Worm (Caenorhabditis elegans) whole organism, young adult: ENCODE results near the gene B0410.3.

ENCODE experiments used
- B0019.2 ChIP-seq: fragments of 200-800 bp; sonication (Bioruptor generic); conservative IDR thresholded peaks from 2 replicates; pipeline ENCODE4 v1.3.6; 2022; ENCODE audit warnings: missing genetic modification reagents, missing genetic modification characterization, missing compliant biosample characterization
- B0336.3 ChIP-seq: fragments of 200-800 bp; sonication (Bioruptor generic); IDR thresholded peaks from 2 replicates; pipeline ENCODE4 v1.3.6; 2022; ENCODE audit warnings: missing genetic modification characterization, missing compliant biosample characterization
- C17E4.6 ChIP-seq: fragments of 200-800 bp; sonication (Bioruptor generic); IDR thresholded peaks from 2 replicates; pipeline ENCODE4 v1.3.6; 2022; ENCODE audit warnings: missing genetic modification reagents, missing genetic modification characterization, missing compliant biosample characterization
- F10E7.11 ChIP-seq: sonication (generic microtip); optimal IDR thresholded peaks from 2 replicates; lab custom pipeline; 2017; ENCODE audit warnings: mild to moderate bottlenecking, missing genetic modification characterization, moderate library complexity, missing compliant biosample characterization
- F23B12.7 ChIP-seq: sonication (generic microtip); optimal IDR thresholded peaks from 2 replicates; lab custom pipeline; 2017; ENCODE audit warnings: missing genetic modification characterization, mild to moderate bottlenecking, missing compliant biosample characterization, antibody characterized with exemption, moderate library complexity; ENCODE audit not compliant: insufficient read depth
- F37B4.10 ChIP-seq: fragments of 200-800 bp; sonication (Bioruptor generic); IDR thresholded peaks from 2 replicates; pipeline ENCODE4 v1.3.6; 2022; ENCODE audit warnings: missing genetic modification characterization, missing compliant biosample characterization
- F39B2.1 ChIP-seq: fragments of 200-800 bp; sonication (Bioruptor generic); IDR thresholded peaks from 2 replicates; pipeline ENCODE4 v1.3.6; 2022; ENCODE audit warnings: missing genetic modification reagents, missing genetic modification characterization, missing compliant biosample characterization
- F49E8.2 ChIP-seq: sonication (generic microtip); optimal IDR thresholded peaks from 3 replicates; lab custom pipeline; 2017; ENCODE audit warnings: missing genetic modification characterization, mild to moderate bottlenecking, missing compliant biosample characterization, antibody characterized with exemption, moderate library complexity; ENCODE audit not compliant: insufficient read depth
- F57A8.1 ChIP-seq: fragments of 200-800 bp; sonication (Bioruptor generic); optimal IDR thresholded peaks from 2 replicates; lab custom pipeline; 2018; ENCODE audit warnings: mild to moderate bottlenecking, missing genetic modification characterization, moderate library complexity, missing compliant biosample characterization
- F57C9.4 ChIP-seq: sonication (generic microtip); optimal IDR thresholded peaks from 2 replicates; lab custom pipeline; 2017; ENCODE audit warnings: mild to moderate bottlenecking, missing genetic modification characterization, missing compliant biosample characterization
- K12H6.12 ChIP-seq: fragments of 200-800 bp; sonication (Bioruptor generic); optimal IDR thresholded peaks from 2 replicates; lab custom pipeline; 2018; ENCODE audit warnings: mild to moderate bottlenecking, missing genetic modification characterization, missing compliant biosample characterization
- Y95B8A.8 ChIP-seq: fragments of 200-800 bp; sonication (Bioruptor generic); IDR thresholded peaks from 2 replicates; pipeline ENCODE4 v1.3.6; 2022; ENCODE audit warnings: missing genetic modification reagents, missing genetic modification characterization, missing compliant biosample characterization
- aptf-2 ChIP-seq: fragments of 200-800 bp; sonication (Bioruptor generic); conservative IDR thresholded peaks from 2 replicates; pipeline ENCODE4 v1.3.6; 2022; ENCODE audit warnings: missing genetic modification reagents, missing genetic modification characterization, missing compliant biosample characterization
- ccch-3 ChIP-seq: fragments of 200-800 bp; sonication (Bioruptor generic); optimal IDR thresholded peaks from 2 replicates; lab custom pipeline; 2018; ENCODE audit warnings: mild to moderate bottlenecking, missing genetic modification characterization, missing compliant biosample characterization
- cebp-1 ChIP-seq, 2 experiments: fragments of 200-800 bp in 1 of 2; sonication (Bioruptor generic) in 1 of 2; sonication (generic microtip) in 1 of 2; IDR thresholded peaks in 1 of 2; optimal IDR thresholded peaks in 1 of 2; 2 replicates each; pipeline versions ENCODE4 v1.3.6 to Lab custom; 2017 to 2022; ENCODE audit warnings: missing compliant biosample characterization in 2 of 2, missing genetic modification characterization in 2 of 2, mild to moderate bottlenecking in 1 of 2, missing genetic modification reagents in 1 of 2, moderate library complexity in 1 of 2
- ceh-100 ChIP-seq: fragments of 200-800 bp; sonication (Bioruptor generic); IDR thresholded peaks from 2 replicates; pipeline ENCODE4 v1.3.6; 2022; ENCODE audit warnings: missing genetic modification reagents, missing genetic modification characterization, missing compliant biosample characterization
- ceh-91 ChIP-seq: fragments of 200-800 bp; sonication (Bioruptor generic); IDR thresholded peaks from 2 replicates; pipeline ENCODE4 v1.3.6; 2022; ENCODE audit warnings: missing genetic modification reagents, missing genetic modification characterization, missing compliant biosample characterization
- egl-44 ChIP-seq: fragments of 200-800 bp; sonication (Bioruptor generic); IDR thresholded peaks from 2 replicates; pipeline ENCODE4 v1.3.6; 2022; ENCODE audit warnings: missing genetic modification reagents, missing genetic modification characterization, missing compliant biosample characterization
- ets-4 ChIP-seq: fragments of 200-800 bp; sonication (Bioruptor generic); optimal IDR thresholded peaks from 2 replicates; lab custom pipeline; 2018; ENCODE audit warnings: mild to moderate bottlenecking, missing genetic modification characterization, missing compliant biosample characterization
- hmg-1.2 ChIP-seq: fragments of 200-800 bp; sonication (Bioruptor generic); IDR thresholded peaks from 2 replicates; pipeline ENCODE4 v1.3.6; 2022; ENCODE audit warnings: missing genetic modification reagents, missing genetic modification characterization, missing compliant biosample characterization
- lin-35 ChIP-seq, 3 experiments: fragments of 150-350 bp in 2 of 3; sonication (generic microtip) in 1 of 3; optimal IDR thresholded peaks; 2 replicates each; lab custom pipeline; 2014 to 2018; ENCODE audit warnings: missing biosample characterization in 3 of 3, missing genetic modification characterization in 3 of 3, missing genetic modification reagents in 3 of 3
- mcd-1 ChIP-seq: fragments of 200-800 bp; sonication (Bioruptor generic); IDR thresholded peaks from 2 replicates; pipeline ENCODE4 v1.3.6; 2022; ENCODE audit warnings: missing genetic modification reagents, missing genetic modification characterization, missing compliant biosample characterization
- mxl-1 ChIP-seq: sonication (generic microtip); optimal IDR thresholded peaks from 2 replicates; lab custom pipeline; 2016; ENCODE audit warnings: missing genetic modification characterization, missing compliant biosample characterization
- nhr-120 ChIP-seq: fragments of 200-800 bp; sonication (Bioruptor generic); IDR thresholded peaks from 2 replicates; pipeline ENCODE4 v1.3.6; 2022; ENCODE audit warnings: missing genetic modification characterization, missing compliant biosample characterization
- nhr-179 ChIP-seq: sonication (generic microtip); optimal IDR thresholded peaks from 2 replicates; lab custom pipeline; 2016; ENCODE audit warnings: mild to moderate bottlenecking, missing genetic modification characterization, missing compliant biosample characterization
- nhr-80 ChIP-seq: sonication (generic microtip); optimal IDR thresholded peaks from 2 replicates; lab custom pipeline; 2016; ENCODE audit warnings: missing genetic modification characterization, missing compliant biosample characterization
- nhr-90 ChIP-seq: sonication (generic microtip); optimal IDR thresholded peaks from 2 replicates; lab custom pipeline; 2016; ENCODE audit warnings: missing genotype, mild to moderate bottlenecking, missing genetic modification characterization, missing compliant biosample characterization
- repo-1 ChIP-seq: sonication (generic microtip); optimal IDR thresholded peaks from 2 replicates; lab custom pipeline; 2017; ENCODE audit warnings: mild to moderate bottlenecking, missing genetic modification characterization, missing compliant biosample characterization
- rpc-1 ChIP-seq, 2 experiments: fragments of 150-350 bp in 1 of 2; sonication (generic microtip) in 1 of 2; optimal IDR thresholded peaks; 2 replicates each; lab custom pipeline; 2014 to 2018; ENCODE audit warnings: missing biosample characterization in 1 of 2, missing genetic modification characterization in 1 of 2, missing genetic modification reagents in 1 of 2, missing genotype in 1 of 2
- snpc-1.1 ChIP-seq: sonication (generic microtip); optimal IDR thresholded peaks from 2 replicates; lab custom pipeline; 2017; ENCODE audit warnings: missing genetic modification characterization, mild to moderate bottlenecking, missing compliant biosample characterization, antibody characterized with exemption, moderate library complexity, missing genotype, missing genetic modification reagents; ENCODE audit not compliant: insufficient read depth
- tbx-9 ChIP-seq: sonication (generic microtip); optimal IDR thresholded peaks from 2 replicates; lab custom pipeline; 2016; ENCODE audit warnings: borderline replicate concordance, missing genetic modification characterization, inconsistent platforms, missing compliant biosample characterization
- unc-130 ChIP-seq: sonication (generic microtip); optimal IDR thresholded peaks from 2 replicates; lab custom pipeline; 2016; ENCODE audit warnings: missing genetic modification reagents, missing genetic modification characterization, missing compliant biosample characterization
- zim-3 ChIP-seq: sonication (generic microtip); optimal IDR thresholded peaks from 2 replicates; lab custom pipeline; 2017; ENCODE audit warnings: mild to moderate bottlenecking, missing genetic modification characterization, moderate library complexity, missing compliant biosample characterization

Gene B0410.3

ce11 chrX:2920456-2920855 lies 29.2 kb upstream of the B0410.3 start:
- TF ChIP-seq tbx-9 (tag; lab: Kevin White, UChicago) (no peak), K12H6.12 (tag; lab: Kevin White, UChicago) (no peak), cebp-1 (GFP tag; IDR thresholded peaks at IDR 0.05; lab: Robert Waterston, UW) (no peak), cebp-1 (tag; optimal IDR thresholded peaks at IDR 0.05; lab: Kevin White, UChicago) (no peak), F57C9.4 (tag; lab: Kevin White, UChicago) (no peak), mxl-1 (tag; lab: Kevin White, UChicago) (no peak), unc-130 (GFP tag; lab: Kevin White, UChicago) (no peak), B0019.2 (GFP tag; lab: Robert Waterston, UW) (no peak)

DNA sequence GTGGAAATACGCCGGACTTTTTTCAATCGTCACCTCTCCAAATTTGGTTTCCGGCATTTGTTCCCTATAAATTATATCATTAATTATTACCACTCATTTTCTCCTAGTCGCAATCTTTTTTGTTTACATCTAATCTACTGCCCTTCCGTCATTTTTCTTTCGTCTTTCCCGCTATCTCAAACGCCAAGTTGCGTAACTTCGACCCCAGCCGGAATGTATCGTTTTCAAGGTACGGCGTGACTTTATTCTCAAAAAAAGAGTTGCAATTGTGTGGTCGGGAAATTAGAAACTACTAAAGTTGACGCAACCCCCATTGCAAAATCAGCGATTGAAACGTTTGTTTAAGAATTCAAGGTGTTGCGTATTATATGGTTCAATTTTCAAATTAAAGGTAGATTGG lies 28.2 kb upstream of the B0410.3 start:
- TF ChIP-seq aptf-2 (GFP tag; lab: Robert Waterston, UW) (no peak), K12H6.12 (tag; lab: Kevin White, UChicago) (no peak), repo-1 (tag; lab: Kevin White, UChicago) (no peak), nhr-120 (GFP tag; lab: Robert Waterston, UW) (no peak), cebp-1 (GFP tag; IDR thresholded peaks at IDR 0.05; lab: Robert Waterston, UW) (no peak), cebp-1 (tag; optimal IDR thresholded peaks at IDR 0.05; lab: Kevin White, UChicago) (no peak), zim-3 (no peak), F23B12.7 (tag; lab: Kevin White, UChicago) (no peak), rpc-1 (optimal IDR thresholded peaks at IDR 0.05; lab: Kevin White, UChicago) (no peak), rpc-1 (tag; optimal IDR thresholded peaks at IDR 0.05; lab: Kevin White, UChicago) (no peak), ets-4 (no peak)
- TF ChIP-seq, all 124 proteins: peak for 0

- no peak for TF ChIP-seq egl-44
- no peak for TF ChIP-seq ccch-3 (GFP tag; lab: Kevin White, UChicago)
- no peak for TF ChIP-seq B0336.3 (GFP tag; lab: Robert Waterston, UW)
- no peak for TF ChIP-seq mcd-1 (GFP tag; lab: Robert Waterston, UW)
- no peak for TF ChIP-seq lin-35 (GFP tag; optimal IDR thresholded peaks at IDR 0.05; lab: Kevin White, UChicago)
- no peak for TF ChIP-seq hmg-1.2 (GFP tag; lab: Robert Waterston, UW)
- no peak for TF ChIP-seq Y95B8A.8 (GFP tag; lab: Robert Waterston, UW)
- no peak for TF ChIP-seq nhr-179
- TF ChIP-seq nhr-80 (tag; lab: Kevin White, UChicago), result no peak
- TF ChIP-seq ceh-100 (GFP tag; lab: Robert Waterston, UW), result no peak
- TF ChIP-seq F10E7.11, result no peak
- no peak for TF ChIP-seq nhr-90 (tag; lab: Kevin White, UChicago)
- TF ChIP-seq C17E4.6 (GFP tag; lab: Robert Waterston, UW), result no peak
- no peak for TF ChIP-seq F57A8.1 (GFP tag; lab: Kevin White, UChicago)
- TF ChIP-seq rpc-1 (optimal IDR thresholded peaks at IDR 0.05; lab: Kevin White, UChicago), result no peak
- TF ChIP-seq rpc-1 (tag; optimal IDR thresholded peaks at IDR 0.05; lab: Kevin White, UChicago), result no peak
- TF ChIP-seq F37B4.10 (GFP tag; lab: Robert Waterston, UW), result no peak
- TF ChIP-seq F49E8.2 (tag; lab: Kevin White, UChicago), result no peak
- TF ChIP-seq ceh-91 (GFP tag; lab: Robert Waterston, UW), result no peak
- no peak for TF ChIP-seq F39B2.1 (GFP tag; lab: Robert Waterston, UW)
- TF ChIP-seq snpc-1.1 (tag; lab: Kevin White, UChicago), result no peak
- TF ChIP-seq, all 124 proteins: peak for 0
These were observed 21.4 kb upstream of the B0410.3 start for ce11 chrX:2912689-2913088.
